Fruit fly (Drosophila melanogaster) whole organism, embryonic: ENCODE measurements around the gene CG43321.

Source experiments
- Abd-B ChIP-seq: fragments of 200-800 bp; sonication (Bioruptor generic); optimal IDR thresholded peaks from 2 replicates; lab custom pipeline; 2018; ENCODE audit warnings: missing biosample characterization, mild to moderate bottlenecking, missing genetic modification characterization, moderate library complexity
- Aef1 ChIP-seq: fragments of 200-800 bp; sonication (Bioruptor generic); IDR thresholded peaks from 3 replicates; pipeline ENCODE4 v1.3.6; 2022; ENCODE audit warnings: missing biosample characterization, missing genetic modification characterization
- Bgb ChIP-seq: fragments of 200-800 bp; sonication (Bioruptor generic); IDR thresholded peaks from 2 replicates; pipeline ENCODE4 v1.3.6; 2022; ENCODE audit warnings: missing biosample characterization, missing genetic modification characterization; ENCODE audit not compliant: partially characterized antibody
- CG10147 ChIP-seq: fragments of 200-800 bp; sonication (Bioruptor generic); optimal IDR thresholded peaks from 2 replicates; lab custom pipeline; 2019; ENCODE audit warnings: missing biosample characterization, mild to moderate bottlenecking, missing genetic modification characterization, moderate library complexity
- CG10565 ChIP-seq: fragments of 200-800 bp; sonication (Bioruptor generic); optimal IDR thresholded peaks from 3 replicates; lab custom pipeline; 2016; ENCODE audit warnings: missing biosample characterization, mild to moderate bottlenecking, missing genetic modification characterization
- CG12659 ChIP-seq: fragments of 200-800 bp; sonication (Bioruptor generic); optimal IDR thresholded peaks from 3 replicates; lab custom pipeline; 2017; ENCODE audit warnings: mild to moderate bottlenecking, missing biosample characterization, missing genetic modification reagents, missing genetic modification characterization
- CG15696 ChIP-seq: fragments of 200-800 bp; sonication (Bioruptor generic); optimal IDR thresholded peaks from 2 replicates; lab custom pipeline; 2019; ENCODE audit warnings: missing biosample characterization, mild to moderate bottlenecking, missing genetic modification characterization, moderate library complexity
- CG16863 ChIP-seq: fragments of 200-800 bp; sonication (Bioruptor generic); optimal IDR thresholded peaks from 3 replicates; lab custom pipeline; 2016; ENCODE audit warnings: missing biosample characterization, missing genetic modification characterization
- CG1792 ChIP-seq: fragments of 200-800 bp; sonication (Bioruptor generic); optimal IDR thresholded peaks from 2 replicates; lab custom pipeline; 2016; ENCODE audit warnings: missing biosample characterization, missing genetic modification characterization
- CG30431 ChIP-seq: fragments of 200-800 bp; sonication (Bioruptor generic); optimal IDR thresholded peaks from 2 replicates; lab custom pipeline; 2017; ENCODE audit warnings: missing biosample characterization, missing genetic modification characterization
- CG31441 ChIP-seq: fragments of 200-800 bp; sonication (Bioruptor generic); IDR thresholded peaks from 2 replicates; pipeline ENCODE4 v1.3.6; 2022; ENCODE audit warnings: missing biosample characterization, missing genetic modification characterization
- CG34224 ChIP-seq: fragments of 200-800 bp; sonication (Bioruptor generic); IDR thresholded peaks from 3 replicates; pipeline ENCODE4 v1.3.6; 2022; ENCODE audit warnings: missing biosample characterization, missing genetic modification characterization; ENCODE audit not compliant: partially characterized antibody
- CG6854 ChIP-seq: fragments of 200-800 bp; sonication (Bioruptor generic); optimal IDR thresholded peaks from 3 replicates; lab custom pipeline; 2017; ENCODE audit warnings: missing biosample characterization, mild to moderate bottlenecking, missing genetic modification characterization
- CG7928 ChIP-seq: fragments of 200-800 bp; sonication (Bioruptor generic); optimal IDR thresholded peaks from 2 replicates; lab custom pipeline; 2017; ENCODE audit warnings: missing biosample characterization, mild to moderate bottlenecking, missing genetic modification characterization
- CG8765 ChIP-seq: fragments of 200-800 bp; sonication (Bioruptor generic); IDR thresholded peaks from 2 replicates; pipeline ENCODE4 v1.3.6; 2022; ENCODE audit warnings: missing biosample characterization, missing genetic modification characterization
- CTCF ChIP-seq: fragments of 200-800 bp; sonication (Bioruptor generic); optimal IDR thresholded peaks from 2 replicates; lab custom pipeline; 2017; ENCODE audit warnings: missing biosample characterization, mild to moderate bottlenecking, missing genetic modification characterization, moderate library complexity
- Dll ChIP-seq: fragments of 200-800 bp; sonication (Bioruptor generic); IDR thresholded peaks from 4 replicates; pipeline ENCODE4 v1.3.6; 2022; ENCODE audit warnings: missing biosample characterization, missing genetic modification characterization; ENCODE audit not compliant: partially characterized antibody
- Drgx ChIP-seq: fragments of 200-800 bp; sonication (Bioruptor generic); IDR thresholded peaks from 2 replicates; pipeline ENCODE4 v1.3.6; 2022; ENCODE audit warnings: missing biosample characterization, missing genetic modification characterization
- GATAe ChIP-seq: fragments of 200-800 bp; sonication (Bioruptor generic); conservative IDR thresholded peaks from 2 replicates; pipeline ENCODE4 v1.3.6; 2022; ENCODE audit warnings: missing biosample characterization, missing genetic modification characterization
- HLH4C ChIP-seq: fragments of 200-800 bp; sonication (Bioruptor generic); IDR thresholded peaks from 3 replicates; pipeline ENCODE4 v1.3.6; 2022; ENCODE audit warnings: missing biosample characterization, missing genetic modification characterization; ENCODE audit not compliant: partially characterized antibody
- HLH54F ChIP-seq: fragments of 200-800 bp; sonication (Bioruptor generic); optimal IDR thresholded peaks from 3 replicates; lab custom pipeline; 2016; ENCODE audit warnings: missing biosample characterization, missing genetic modification characterization
- Hand ChIP-seq: fragments of 200-800 bp; sonication (Bioruptor generic); optimal IDR thresholded peaks from 2 replicates; lab custom pipeline; 2017; ENCODE audit warnings: mild to moderate bottlenecking, missing biosample characterization, missing genetic modification reagents, missing genetic modification characterization
- Hmr ChIP-seq: fragments of 200-800 bp; sonication (Bioruptor generic); optimal IDR thresholded peaks from 3 replicates; lab custom pipeline; 2017; ENCODE audit warnings: mild to moderate bottlenecking, missing biosample characterization, missing genetic modification reagents, missing genetic modification characterization
- Hr51 ChIP-seq, 2 experiments: fragments of 200-800 bp; sonication (Bioruptor generic); optimal IDR thresholded peaks; 2 replicates in 1 of 2; 3 replicates in 1 of 2; lab custom pipeline; 2016 to 2018; ENCODE audit warnings: missing biosample characterization in 2 of 2, missing genetic modification characterization in 2 of 2, mild to moderate bottlenecking in 1 of 2, moderate library complexity in 1 of 2
- Lim3 ChIP-seq: fragments of 200-800 bp; sonication (Bioruptor generic); IDR thresholded peaks from 2 replicates; pipeline ENCODE4 v1.3.6; 2022; ENCODE audit warnings: missing biosample characterization, missing genetic modification characterization
- MESR4 ChIP-seq: fragments of 200-800 bp; sonication (Bioruptor generic); optimal IDR thresholded peaks from 2 replicates; lab custom pipeline; 2018; ENCODE audit warnings: missing biosample characterization, mild to moderate bottlenecking, missing genetic modification characterization, moderate library complexity
- Meics ChIP-seq: fragments of 200-800 bp; sonication (Bioruptor generic); optimal IDR thresholded peaks from 2 replicates; lab custom pipeline; 2017; ENCODE audit warnings: missing biosample characterization, mild to moderate bottlenecking, missing genetic modification characterization
- Ptx1 ChIP-seq: fragments of 200-800 bp; sonication (Bioruptor generic); IDR thresholded peaks from 2 replicates; pipeline ENCODE4 v1.3.6; 2022; ENCODE audit warnings: missing biosample characterization, missing genetic modification characterization
- Ssrp ChIP-seq: fragments of 200-800 bp; sonication (Bioruptor generic); optimal IDR thresholded peaks from 2 replicates; lab custom pipeline; 2018; ENCODE audit warnings: missing biosample characterization, mild to moderate bottlenecking, missing genetic modification characterization, moderate library complexity
- Usf ChIP-seq: fragments of 200-800 bp; sonication (Bioruptor generic); optimal IDR thresholded peaks from 2 replicates; lab custom pipeline; 2017; ENCODE audit warnings: missing genotype, missing biosample characterization, missing genetic modification characterization
- Vsx1 ChIP-seq: fragments of 200-800 bp; sonication (Bioruptor generic); optimal IDR thresholded peaks from 2 replicates; lab custom pipeline; 2017; ENCODE audit warnings: missing biosample characterization, mild to moderate bottlenecking, missing genetic modification characterization, missing genetic modification reagents
- bcd ChIP-seq: fragments of 200-800 bp; sonication (Bioruptor generic); optimal IDR thresholded peaks from 2 replicates; lab custom pipeline; 2017; ENCODE audit warnings: missing biosample characterization, mild to moderate bottlenecking, missing genetic modification characterization
- cg ChIP-seq: fragments of 200-800 bp; sonication (Bioruptor generic); optimal IDR thresholded peaks from 3 replicates; lab custom pipeline; 2019; ENCODE audit warnings: missing biosample characterization, mild to moderate bottlenecking, missing genetic modification characterization, moderate library complexity
- chif ChIP-seq, 2 experiments: fragments of 200-800 bp; sonication (Bioruptor generic); optimal IDR thresholded peaks; 3 replicates each; lab custom pipeline; 2016; ENCODE audit warnings: missing biosample characterization in 2 of 2, missing genetic modification characterization in 2 of 2
- crc ChIP-seq: fragments of 200-800 bp; sonication (Bioruptor generic); optimal IDR thresholded peaks from 2 replicates; lab custom pipeline; 2016; ENCODE audit warnings: missing biosample characterization, missing genetic modification characterization
- crol ChIP-seq: fragments of 200-800 bp; sonication (Bioruptor generic); IDR thresholded peaks from 2 replicates; pipeline ENCODE4 v1.3.6; 2022; ENCODE audit warnings: missing biosample characterization, missing genetic modification characterization
- danr ChIP-seq: fragments of 200-800 bp; sonication (Bioruptor generic); IDR thresholded peaks from 2 replicates; pipeline ENCODE4 v1.3.6; 2022; ENCODE audit warnings: missing biosample characterization, missing genetic modification characterization
- fd64A ChIP-seq: fragments of 200-800 bp; sonication (Bioruptor generic); optimal IDR thresholded peaks from 3 replicates; lab custom pipeline; 2018; ENCODE audit warnings: missing biosample characterization, mild to moderate bottlenecking, missing genetic modification characterization
- gsb-n ChIP-seq: fragments of 200-800 bp; sonication (Bioruptor generic); optimal IDR thresholded peaks from 3 replicates; lab custom pipeline; 2018; ENCODE audit warnings: missing biosample characterization, mild to moderate bottlenecking, missing genetic modification characterization
- her ChIP-seq: fragments of 200-800 bp; sonication (Bioruptor generic); optimal IDR thresholded peaks from 2 replicates; lab custom pipeline; 2016; ENCODE audit warnings: missing biosample characterization, missing genetic modification characterization
- nau ChIP-seq: fragments of 200-800 bp; sonication (Bioruptor generic); optimal IDR thresholded peaks from 3 replicates; lab custom pipeline; 2017; ENCODE audit warnings: missing biosample characterization, mild to moderate bottlenecking, missing genetic modification characterization, missing genetic modification reagents
- nerfin-1 ChIP-seq: fragments of 200-800 bp; sonication (Bioruptor generic); optimal IDR thresholded peaks from 3 replicates; lab custom pipeline; 2019; ENCODE audit warnings: missing biosample characterization, mild to moderate bottlenecking, missing genetic modification characterization, moderate library complexity
- pros ChIP-seq: fragments of 200-800 bp; sonication (Bioruptor generic); optimal IDR thresholded peaks from 3 replicates; lab custom pipeline; 2019; ENCODE audit warnings: missing biosample characterization, mild to moderate bottlenecking, missing genetic modification characterization, moderate library complexity
- rib ChIP-seq: fragments of 200-800 bp; sonication (Bioruptor generic); IDR thresholded peaks from 2 replicates; pipeline ENCODE4 v1.3.6; 2022; ENCODE audit warnings: missing biosample characterization, missing genetic modification characterization
- ro ChIP-seq: fragments of 200-800 bp; sonication (Bioruptor generic); IDR thresholded peaks from 2 replicates; pipeline ENCODE4 v1.3.6; 2022; ENCODE audit warnings: missing biosample characterization, missing genetic modification characterization
- sens-2 ChIP-seq: fragments of 200-800 bp; sonication (Bioruptor generic); IDR thresholded peaks from 2 replicates; pipeline ENCODE4 v1.3.6; 2022; ENCODE audit warnings: missing biosample characterization, missing genetic modification characterization
- shn ChIP-seq: fragments of 200-800 bp; sonication (Bioruptor generic); optimal IDR thresholded peaks from 3 replicates; lab custom pipeline; 2016; ENCODE audit warnings: missing biosample characterization, missing genetic modification characterization
- sisA ChIP-seq: fragments of 200-800 bp; sonication (Bioruptor generic); IDR thresholded peaks from 2 replicates; pipeline ENCODE4 v1.3.6; 2022; ENCODE audit warnings: missing biosample characterization, missing genetic modification characterization
- slou ChIP-seq: fragments of 200-800 bp; sonication (Bioruptor generic); optimal IDR thresholded peaks from 3 replicates; lab custom pipeline; 2016; ENCODE audit warnings: missing biosample characterization, missing genetic modification characterization
- z ChIP-seq: fragments of 200-800 bp; sonication (Bioruptor generic); IDR thresholded peaks from 3 replicates; pipeline ENCODE4 v1.3.6; 2022; ENCODE audit warnings: missing biosample characterization, missing genetic modification characterization
- zen2 ChIP-seq: fragments of 200-800 bp; sonication (Bioruptor generic); IDR thresholded peaks from 3 replicates; pipeline ENCODE4 v1.3.6; 2022; ENCODE audit warnings: missing biosample characterization, missing genetic modification characterization; ENCODE audit not compliant: partially characterized antibody
- zf30C ChIP-seq: fragments of 200-800 bp; sonication (Bioruptor generic); optimal IDR thresholded peaks from 3 replicates; lab custom pipeline; 2018; ENCODE audit warnings: missing biosample characterization, mild to moderate bottlenecking, missing genetic modification characterization

CG43321 gene

dm6 chr2L:7039342-7039684 is 27.3 kb downstream of the CG43321 start (continued):
- TF ChIP-seq HLH4C (GFP tag; lab: Robert Waterston, UW), result no peak
- TF ChIP-seq Hand (GFP tag; lab: Kevin White, UChicago), result no peak
- TF ChIP-seq CG7928 (GFP tag; lab: Kevin White, UChicago), result no peak
- no peak for TF ChIP-seq Dll (GFP tag; lab: Robert Waterston, UW)
- TF ChIP-seq GATAe (GFP tag; lab: Robert Waterston, UW), result no peak
- no peak for TF ChIP-seq CG10147 (GFP tag; lab: Kevin White, UChicago)
- TF ChIP-seq CG16863, result peak; percentile 19
- TF ChIP-seq nau (GFP tag; lab: Kevin White, UChicago), result no peak
- peak; percentile 35 for TF ChIP-seq HLH54F (GFP tag; lab: Kevin White, UChicago)
- no peak for TF ChIP-seq zen2 (GFP tag; lab: Robert Waterston, UW)
- TF ChIP-seq CG6854 (GFP tag; lab: Kevin White, UChicago), result no peak
- TF ChIP-seq Lim3 (GFP tag; lab: Robert Waterston, UW), result 0 out of 2 replicates have a peak, but pooled peaks have one; percentile 25
- TF ChIP-seq cg, result no peak
- no peak for TF ChIP-seq ro (GFP tag; lab: Robert Waterston, UW)
- TF ChIP-seq CG31441, result peak; percentile 59
- TF ChIP-seq Bgb, result no peak
- TF ChIP-seq Hmr (GFP tag; lab: Kevin White, UChicago), result peak; percentile 44
- no peak for TF ChIP-seq nerfin-1 (tag; lab: Kevin White, UChicago)
- no peak for TF ChIP-seq fd64A (GFP tag; lab: Kevin White, UChicago)
- peak; percentile 5 for TF ChIP-seq bcd
- TF ChIP-seq Ptx1 (GFP tag; lab: Robert Waterston, UW), result peak; percentile 75
- peak; percentile 54 for TF ChIP-seq Aef1
- peak; percentile 56 to 64 for TF ChIP-seq chif (GFP tag; optimal IDR thresholded peaks at IDR 0.05; lab: Kevin White, UChicago)
- TF ChIP-seq Usf (GFP tag; lab: Kevin White, UChicago), result no peak
- TF ChIP-seq zf30C (GFP tag; lab: Kevin White, UChicago), result peak; percentile 67
- no peak for TF ChIP-seq CG30431 (GFP tag; lab: Kevin White, UChicago)
- peak; percentile 16 for TF ChIP-seq crc (GFP tag; lab: Kevin White, UChicago)
- TF ChIP-seq Drgx, result peak; percentile 54
- no peak for TF ChIP-seq slou
- TF ChIP-seq her, result peak; percentile 27
- no peak for TF ChIP-seq shn (GFP tag; lab: Kevin White, UChicago)
- no peak for TF ChIP-seq CG8765
- TF ChIP-seq danr (GFP tag; lab: Robert Waterston, UW), result peak; percentile 55; the same call in 1 of the 2 replicates
- TF ChIP-seq crol (GFP tag; lab: Robert Waterston, UW), result no peak
- TF ChIP-seq Meics (GFP tag; lab: Kevin White, UChicago), result peak; percentile 39
- no peak for TF ChIP-seq CG1792 (GFP tag; lab: Kevin White, UChicago)
- peak; percentile 4 for TF ChIP-seq gsb-n (tag; lab: Kevin White, UChicago)
- TF ChIP-seq sens-2 (GFP tag; lab: Robert Waterston, UW), result no peak
- TF ChIP-seq Vsx1, result peak; percentile 41
- TF ChIP-seq sisA, result peak; percentile 68
- TF ChIP-seq MESR4 (GFP tag; lab: Kevin White, UChicago), result no peak
- TF ChIP-seq pros, result no peak
- no peak for TF ChIP-seq CG34224 (GFP tag; lab: Robert Waterston, UW)
- peak in 1 of 2 experiments; percentile 70 for TF ChIP-seq Hr51 (GFP tag; optimal IDR thresholded peaks at IDR 0.05; lab: Kevin White, UChicago)
- TF ChIP-seq Ssrp (tag; lab: Kevin White, UChicago), result peak; percentile 47
- TF ChIP-seq rib, result no peak
- TF ChIP-seq CG15696, result peak; percentile 11
- peak; percentile 32 for TF ChIP-seq CG12659
- no peak for TF ChIP-seq z
- no peak for TF ChIP-seq CTCF (GFP tag; lab: Kevin White, UChicago)
- TF ChIP-seq Abd-B (GFP tag; lab: Kevin White, UChicago), result peak; percentile 72
- no peak for TF ChIP-seq CG10565 (GFP tag; lab: Kevin White, UChicago)
